Worm (Caenorhabditis elegans) whole organism, midembryonic: ENCODE data around the gene csp-2.

Experiments
- T22C8.4 ChIP-seq: fragments of 200-800 bp; sonication (Bioruptor generic); IDR thresholded peaks from 2 replicates; pipeline ENCODE4 v1.3.6; 2022; ENCODE audit warnings: missing genetic modification characterization, missing compliant biosample characterization
- flt-1 ChIP-seq: fragments of 200-800 bp; sonication (Bioruptor generic); IDR thresholded peaks from 2 replicates; pipeline ENCODE4 v1.3.6; 2022; ENCODE audit warnings: missing genetic modification characterization, missing compliant biosample characterization
- klf-2 ChIP-seq: fragments of 200-800 bp; sonication (Bioruptor generic); conservative IDR thresholded peaks from 2 replicates; pipeline ENCODE4 v1.3.6; 2022; ENCODE audit warnings: missing genetic modification reagents, missing genetic modification characterization, missing compliant biosample characterization
- ref-1 ChIP-seq: fragments of 200-800 bp; sonication (Bioruptor generic); conservative IDR thresholded peaks from 2 replicates; pipeline ENCODE4 v1.3.6; 2022; ENCODE audit warnings: missing genetic modification reagents, missing genetic modification characterization, missing compliant biosample characterization
- tab-1 ChIP-seq: fragments of 200-800 bp; sonication (Bioruptor generic); IDR thresholded peaks from 2 replicates; pipeline ENCODE4 v1.3.6; 2022; ENCODE audit warnings: missing genetic modification characterization, missing compliant biosample characterization
- ztf-23 ChIP-seq: fragments of 200-800 bp; sonication (Bioruptor generic); IDR thresholded peaks from 2 replicates; pipeline ENCODE4 v1.3.6; 2022; ENCODE audit warnings: missing genetic modification reagents, missing genetic modification characterization, missing compliant biosample characterization

DNA sequence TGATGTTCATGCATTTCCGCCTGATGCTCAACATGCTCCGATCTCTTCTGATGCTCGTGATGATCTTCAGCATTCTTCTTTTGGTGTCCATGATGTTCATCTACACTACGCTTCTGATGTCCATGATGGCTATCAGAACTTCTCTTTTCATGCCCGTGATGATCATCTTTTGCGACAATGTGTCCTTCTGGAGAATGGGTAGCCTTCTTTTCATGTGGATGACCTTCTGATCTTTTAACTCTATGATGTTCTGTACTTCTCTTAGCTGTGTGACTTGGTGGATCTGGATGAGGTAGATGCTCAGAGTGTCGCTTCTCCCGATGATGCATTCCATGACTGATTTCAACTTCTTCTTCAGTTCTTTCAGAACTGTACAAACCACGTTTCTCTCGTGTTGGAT is 48.6 kb upstream of the csp-2 start:
- no peak for TF ChIP-seq tab-1 (GFP tag; lab: Robert Waterston, UW)
- no peak for TF ChIP-seq T22C8.4
- no peak for TF ChIP-seq flt-1 (GFP tag; lab: Robert Waterston, UW)
- no peak for TF ChIP-seq klf-2
- TF ChIP-seq ztf-23, result no peak
- no peak for TF ChIP-seq ref-1
